Worm (Caenorhabditis elegans): ENCODE results near the gene hal-2.

ce11 chrIII:10108995-10109394 lies 20.3 kb upstream of the hal-2 start, which contains the start of gene T16H12.9:
- no peak for TF ChIP-seq lin-32 (GFP tag; optimal IDR thresholded peaks at IDR 0.05)
- TF ChIP-seq ztf-11 (tag; optimal IDR thresholded peaks at IDR 0.05) = no peak
- TF ChIP-seq nhr-12 (tag; optimal IDR thresholded peaks at IDR 0.05) = no peak
